Worm (Caenorhabditis elegans) whole organism, young adult: ENCODE results near the gene C50F7.6.

ENCODE experiments used
- ama-1 ChIP-seq, 3 experiments: fragments of 150-350 bp in 1 of 3; sonication (generic microtip) in 2 of 3; optimal IDR thresholded peaks; 2 replicates each; lab custom pipeline; 2014 to 2018; ENCODE audit warnings: missing biosample characterization in 2 of 3, missing genetic modification characterization in 2 of 3, missing genetic modification reagents in 2 of 3
- bed-2 ChIP-seq: fragments of 200-800 bp; sonication (Bioruptor generic); IDR thresholded peaks from 2 replicates; pipeline ENCODE4 v1.3.6; 2022; ENCODE audit warnings: missing genetic modification reagents, missing genetic modification characterization, missing compliant biosample characterization
- ceh-91 ChIP-seq: fragments of 200-800 bp; sonication (Bioruptor generic); IDR thresholded peaks from 2 replicates; pipeline ENCODE4 v1.3.6; 2022; ENCODE audit warnings: missing genetic modification reagents, missing genetic modification characterization, missing compliant biosample characterization
- efl-1 ChIP-seq: fragments of 150-350 bp; optimal IDR thresholded peaks from 2 replicates; lab custom pipeline; 2014; ENCODE audit warnings: missing biosample characterization, missing genetic modification reagents, missing genetic modification characterization
- lin-40 ChIP-seq: sonication (generic microtip); optimal IDR thresholded peaks from 2 replicates; lab custom pipeline; 2016; ENCODE audit warnings: missing genetic modification characterization, mild to moderate bottlenecking, missing compliant biosample characterization, missing genotype, missing genetic modification reagents
- lsy-27 ChIP-seq: sonication (generic microtip); optimal IDR thresholded peaks from 2 replicates; lab custom pipeline; 2017; ENCODE audit warnings: missing genetic modification characterization, mild to moderate bottlenecking, missing compliant biosample characterization, antibody characterized with exemption, missing genotype, borderline replicate concordance; ENCODE audit not compliant: insufficient read depth
- nhr-90 ChIP-seq: sonication (generic microtip); optimal IDR thresholded peaks from 2 replicates; lab custom pipeline; 2016; ENCODE audit warnings: missing genotype, mild to moderate bottlenecking, missing genetic modification characterization, missing compliant biosample characterization
- pha-4 ChIP-seq: fragments of 150-350 bp; sonication (generic microtip); optimal IDR thresholded peaks from 2 replicates; lab custom pipeline; 2014; ENCODE audit warnings: missing biosample characterization, missing genetic modification reagents, missing genetic modification characterization
- rec-8 ChIP-seq, 2 experiments: sonication (generic microtip); optimal IDR thresholded peaks; 2 replicates each; lab custom pipeline; 2016; ENCODE audit warnings: mild to moderate bottlenecking in 2 of 2, missing genetic modification characterization in 2 of 2, missing genetic modification reagents in 2 of 2, missing genotype in 2 of 2, missing biosample characterization in 1 of 2, missing compliant biosample characterization in 1 of 2, moderate library complexity in 1 of 2
- unc-62 ChIP-seq: fragments of 150-350 bp; optimal IDR thresholded peaks from 2 replicates; lab custom pipeline; 2014; ENCODE audit warnings: missing biosample characterization, missing genetic modification reagents, missing genetic modification characterization

- TF ChIP-seq unc-62 (GFP tag; lab: Kevin White, UChicago) (no peak), pha-4 (no peak), rec-8 (tag; optimal IDR thresholded peaks at IDR 0.05; lab: Kevin White, UChicago) (no peak), ceh-91 (no peak), nhr-90 (no peak), efl-1 (GFP tag; lab: Kevin White, UChicago) (no peak), lsy-27 (no peak), lin-40 (tag; lab: Kevin White, UChicago) (no peak), ama-1 (optimal IDR thresholded peaks at IDR 0.05; lab: Kevin White, UChicago) (no peak), ama-1 (GFP tag; optimal IDR thresholded peaks at IDR 0.05; lab: Kevin White, UChicago) (no peak), bed-2 (no peak)
These were observed 3.3 kb upstream of the C50F7.6 start, which contains the start of gene C50F7.5 for ce11 chrIV:7726325-7726724.
